Fruit fly (Drosophila melanogaster) Kc167 (cell line): ENCODE results near the gene mthl1.

Source experiments
- Myc ChIP-seq: fragments of >200 bp; optimal IDR thresholded peaks from 2 replicates; lab custom pipeline; 2017; ENCODE audit warnings: missing external identifiers
- insv ChIP-seq: fragments of >200 bp; optimal IDR thresholded peaks from 3 replicates; lab custom pipeline; 2018; ENCODE audit warnings: missing external identifiers
- psq ChIP-seq: fragments of >200 bp; optimal IDR thresholded peaks from 2 replicates; lab custom pipeline; 2017; ENCODE audit warnings: missing external identifiers

DNA sequence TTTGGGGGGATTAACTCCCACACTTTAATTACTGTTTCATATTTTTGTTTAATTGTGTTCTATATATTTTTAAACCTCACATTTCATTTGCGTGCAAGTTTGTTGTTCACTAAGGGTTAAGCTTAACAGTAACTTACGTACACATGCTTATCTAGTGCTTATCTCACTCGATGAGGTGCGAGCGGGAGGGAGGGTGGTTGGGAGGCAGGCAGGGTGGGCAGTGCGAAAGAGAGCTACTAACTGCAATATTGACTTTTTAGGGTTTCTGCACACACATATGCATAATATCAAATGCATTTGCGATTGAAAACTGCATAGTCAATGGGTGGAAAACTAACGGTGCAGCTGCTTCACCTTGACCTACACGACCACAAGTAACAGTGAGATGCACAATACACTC, 53.7 kb downstream of the mthl1 start:
- TF ChIP-seq Myc (no peak), insv (no peak), psq (lab: Kevin White, UChicago) (no peak)
